Worm (Caenorhabditis elegans) whole organism, mixed stage, embryonic: Measurements from ENCODE around the gene mig-38.

Source experiments
- bed-3 ChIP-seq: fragments of 200-800 bp; sonication (Bioruptor generic); optimal IDR thresholded peaks from 3 replicates; lab custom pipeline; 2018; ENCODE audit warnings: mild to moderate bottlenecking, missing genetic modification characterization, moderate library complexity, missing compliant biosample characterization
- blmp-1 ChIP-seq: fragments of 150-350 bp; optimal IDR thresholded peaks from 2 replicates; lab custom pipeline; 2014; ENCODE audit warnings: missing biosample characterization, missing genetic modification characterization
- ceh-39 ChIP-seq: fragments of 150-350 bp; optimal IDR thresholded peaks from 2 replicates; lab custom pipeline; 2014; ENCODE audit warnings: missing biosample characterization, missing genetic modification characterization
- ceh-43 ChIP-seq: fragments of 200-800 bp; sonication (Bioruptor generic); optimal IDR thresholded peaks from 2 replicates; lab custom pipeline; 2018; ENCODE audit warnings: mild to moderate bottlenecking, missing genetic modification characterization, moderate library complexity, missing compliant biosample characterization
- ceh-83 ChIP-seq: fragments of 200-800 bp; sonication (Bioruptor generic); optimal IDR thresholded peaks from 2 replicates; lab custom pipeline; 2018; ENCODE audit warnings: mild to moderate bottlenecking, missing genetic modification characterization, missing compliant biosample characterization
- ces-1 ChIP-seq: fragments of 150-350 bp; optimal IDR thresholded peaks from 2 replicates; lab custom pipeline; 2014; ENCODE audit warnings: missing biosample characterization, missing genetic modification reagents, missing genetic modification characterization
- cnd-1 ChIP-seq: fragments of 200-800 bp; sonication (Bioruptor generic); optimal IDR thresholded peaks from 2 replicates; lab custom pipeline; 2018; ENCODE audit warnings: mild to moderate bottlenecking, missing genetic modification characterization, missing compliant biosample characterization
- drap-1 ChIP-seq: fragments of 200-800 bp; sonication (Bioruptor generic); optimal IDR thresholded peaks from 3 replicates; lab custom pipeline; 2018; ENCODE audit warnings: mild to moderate bottlenecking, missing genetic modification characterization, missing compliant biosample characterization
- elt-1 ChIP-seq: sonication (generic microtip); optimal IDR thresholded peaks from 2 replicates; lab custom pipeline; 2017; ENCODE audit warnings: missing genetic modification characterization, mild to moderate bottlenecking, missing compliant biosample characterization, antibody characterized with exemption, moderate library complexity, borderline replicate concordance; ENCODE audit not compliant: insufficient read depth
- elt-3 ChIP-seq: fragments of 150-350 bp; optimal IDR thresholded peaks from 2 replicates; lab custom pipeline; 2014; ENCODE audit warnings: missing biosample characterization, missing genetic modification characterization
- flh-1 ChIP-seq: fragments of 200-800 bp; sonication (Bioruptor generic); optimal IDR thresholded peaks from 2 replicates; lab custom pipeline; 2018; ENCODE audit warnings: mild to moderate bottlenecking, missing genetic modification characterization, moderate library complexity, missing compliant biosample characterization
- ham-2 ChIP-seq: fragments of 200-800 bp; sonication (Bioruptor generic); optimal IDR thresholded peaks from 2 replicates; lab custom pipeline; 2018; ENCODE audit warnings: mild to moderate bottlenecking, missing genetic modification characterization, missing compliant biosample characterization
- hlh-1 ChIP-seq: fragments of 150-350 bp; optimal IDR thresholded peaks from 2 replicates; lab custom pipeline; 2014; ENCODE audit warnings: missing biosample characterization, missing genetic modification reagents, missing genetic modification characterization
- lin-13 ChIP-seq: fragments of 150-350 bp; optimal IDR thresholded peaks from 2 replicates; lab custom pipeline; 2014; ENCODE audit warnings: missing biosample characterization, missing genetic modification characterization
- lin-32 ChIP-seq: fragments of 200-800 bp; sonication (Bioruptor generic); optimal IDR thresholded peaks from 2 replicates; lab custom pipeline; 2018; ENCODE audit warnings: mild to moderate bottlenecking, missing genetic modification characterization, missing compliant biosample characterization
- lsy-2 ChIP-seq: fragments of 150-350 bp; optimal IDR thresholded peaks from 2 replicates; lab custom pipeline; 2014; ENCODE audit warnings: missing biosample characterization, missing genetic modification characterization
- mab-5 ChIP-seq: fragments of 150-350 bp; optimal IDR thresholded peaks from 2 replicates; lab custom pipeline; 2014; ENCODE audit warnings: missing biosample characterization, missing genetic modification characterization
- mep-1 ChIP-seq: fragments of 150-350 bp; optimal IDR thresholded peaks from 2 replicates; lab custom pipeline; 2017; ENCODE audit warnings: missing biosample characterization, missing genetic modification reagents, missing genetic modification characterization, inconsistent platforms
- nhr-12 ChIP-seq: fragments of 150-350 bp; optimal IDR thresholded peaks from 2 replicates; lab custom pipeline; 2014; ENCODE audit warnings: missing biosample characterization, missing genetic modification characterization
- nhr-2 ChIP-seq: fragments of 150-350 bp; optimal IDR thresholded peaks from 2 replicates; lab custom pipeline; 2014; ENCODE audit warnings: missing biosample characterization, missing genetic modification characterization
- nhr-237 ChIP-seq: fragments of 150-350 bp; optimal IDR thresholded peaks from 2 replicates; lab custom pipeline; 2014; ENCODE audit warnings: missing biosample characterization, missing genetic modification characterization
- nhr-28 ChIP-seq: fragments of 150-350 bp; optimal IDR thresholded peaks from 2 replicates; lab custom pipeline; 2014; ENCODE audit warnings: missing biosample characterization, missing genetic modification characterization
- nhr-76 ChIP-seq: sonication (generic microtip); optimal IDR thresholded peaks from 2 replicates; lab custom pipeline; 2017; ENCODE audit warnings: missing biosample characterization, missing genetic modification characterization
- pha-4 ChIP-seq: fragments of 150-350 bp; optimal IDR thresholded peaks from 2 replicates; lab custom pipeline; 2018; ENCODE audit warnings: missing biosample characterization, missing genetic modification reagents, missing genetic modification characterization
- snpc-4 ChIP-seq: fragments of 150-350 bp; optimal IDR thresholded peaks from 2 replicates; lab custom pipeline; 2014; ENCODE audit warnings: missing biosample characterization, missing genetic modification characterization
- sptf-1 ChIP-seq: sonication (generic microtip); optimal IDR thresholded peaks from 2 replicates; lab custom pipeline; 2017; ENCODE audit warnings: mild to moderate bottlenecking, missing genetic modification characterization, moderate library complexity, missing compliant biosample characterization
- tbx-8 ChIP-seq: fragments of 200-800 bp; sonication (Bioruptor generic); optimal IDR thresholded peaks from 2 replicates; lab custom pipeline; 2018; ENCODE audit warnings: mild to moderate bottlenecking, missing genetic modification characterization, moderate library complexity, missing compliant biosample characterization
- unc-120 ChIP-seq: sonication (generic microtip); optimal IDR thresholded peaks from 2 replicates; lab custom pipeline; 2017; ENCODE audit warnings: missing genetic modification characterization, missing compliant biosample characterization; ENCODE audit not compliant: poor library complexity, severe bottlenecking
- unc-39 ChIP-seq: fragments of 150-350 bp; optimal IDR thresholded peaks from 2 replicates; lab custom pipeline; 2014; ENCODE audit warnings: missing biosample characterization, missing genetic modification characterization
- unc-62 ChIP-seq: fragments of 150-350 bp; optimal IDR thresholded peaks from 2 replicates; lab custom pipeline; 2014; ENCODE audit warnings: missing biosample characterization, missing genetic modification reagents, missing genetic modification characterization
- ztf-11 ChIP-seq: fragments of 150-350 bp; optimal IDR thresholded peaks from 2 replicates; lab custom pipeline; 2014; ENCODE audit warnings: missing biosample characterization, missing genetic modification characterization

Gene mig-38

DNA sequence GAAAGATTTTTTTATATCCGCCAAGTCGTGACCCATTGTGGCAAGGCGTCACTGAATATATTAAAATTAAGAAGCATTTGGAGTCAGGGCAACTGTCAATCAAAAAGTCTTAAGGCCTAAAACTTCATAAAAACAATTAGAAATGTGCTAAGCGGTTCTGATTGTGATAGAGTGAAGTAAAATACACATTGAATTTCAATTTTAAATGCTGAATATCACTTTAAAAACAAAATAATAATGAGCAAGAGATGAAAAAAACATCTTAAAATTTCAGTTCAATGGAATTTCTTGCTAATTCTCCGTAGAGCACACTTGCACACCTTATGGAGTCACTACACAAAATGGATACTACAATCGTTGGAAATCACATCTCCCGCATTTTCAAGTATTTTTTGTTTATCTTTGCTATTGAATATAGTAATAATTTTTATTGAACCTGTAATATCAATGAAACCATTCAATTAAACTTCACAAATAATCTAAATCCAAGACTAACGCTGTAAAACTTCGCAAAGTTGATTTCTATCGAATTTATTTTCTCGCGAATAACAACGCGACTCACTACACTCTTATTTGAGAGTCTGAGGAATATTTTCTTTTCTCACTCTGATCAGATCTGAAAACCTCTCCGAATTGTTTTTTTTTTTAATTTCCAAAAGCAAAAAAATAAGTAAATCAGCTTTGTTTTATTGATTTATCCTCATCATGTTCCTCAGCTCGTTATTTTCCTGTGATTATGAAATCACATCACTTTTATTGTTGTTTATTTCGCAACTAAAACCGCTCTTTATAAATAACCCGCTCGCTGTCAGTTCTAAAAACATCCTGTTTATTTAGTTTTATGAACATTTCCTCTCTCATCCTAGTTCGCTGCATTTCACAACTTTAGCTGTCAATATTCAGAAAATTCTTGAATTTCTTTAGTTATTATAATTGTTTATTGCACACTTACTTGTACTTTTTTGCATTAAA is 41.7 kb downstream of the mig-38 start, which contains the start of gene mars-1:
TSS of gene mars-1 (minus strand) at position 51 of the 972 bp plus-strand sequence.
- no peak for TF ChIP-seq lin-32
- no peak for TF ChIP-seq tbx-8
- peak; percentile 65 for TF ChIP-seq ces-1
- TF ChIP-seq ceh-39 (tag; lab: Kevin White, UChicago), result peak; percentile 66
- peak; percentile 60 for TF ChIP-seq lsy-2 (tag; lab: Kevin White, UChicago)
- no peak for TF ChIP-seq unc-62
- TF ChIP-seq elt-3 (tag; lab: Kevin White, UChicago), result no peak
- peak; percentile 88 for TF ChIP-seq nhr-237 (tag; lab: Kevin White, UChicago)
- TF ChIP-seq sptf-1 (tag; lab: Kevin White, UChicago), result peak; percentile 50
- TF ChIP-seq nhr-76 (tag; lab: Kevin White, UChicago), result no peak
- peak; percentile 3 for TF ChIP-seq unc-120 (tag; lab: Kevin White, UChicago)
- no peak for TF ChIP-seq nhr-28 (tag; lab: Kevin White, UChicago)
- TF ChIP-seq ztf-11, result no peak
- peak; percentile 17 for TF ChIP-seq mep-1 (tag; lab: Kevin White, UChicago)
- TF ChIP-seq snpc-4 (tag; lab: Kevin White, UChicago), result no peak
- peak; percentile 20 for TF ChIP-seq pha-4 (tag; lab: Kevin White, UChicago)
- no peak for TF ChIP-seq blmp-1
- TF ChIP-seq, all 35 proteins: peak for 8

DNA sequence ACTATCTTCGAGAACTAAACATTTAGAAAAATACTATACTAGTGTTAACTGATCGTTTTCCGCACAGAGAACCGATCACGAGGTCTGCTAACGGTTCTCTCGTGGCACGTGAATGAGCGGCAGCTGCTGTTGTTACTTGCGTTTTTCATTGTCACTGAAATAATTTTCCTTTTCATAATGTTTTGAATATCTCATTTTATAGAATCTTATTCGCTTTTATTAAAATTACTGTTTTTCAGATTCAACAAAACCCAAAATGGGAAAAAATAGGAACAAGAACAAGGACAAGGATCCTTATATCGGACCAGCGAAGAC is 42.3 kb downstream of the mig-38 start, which contains the start of gene F58B3.6:
TSS of gene F58B3.6 (plus strand) at position 240 of the 315 bp plus-strand sequence.
- no peak for TF ChIP-seq pha-4 (tag; lab: Kevin White, UChicago)
- no peak for TF ChIP-seq blmp-1
- TF ChIP-seq snpc-4 (tag; lab: Kevin White, UChicago), result no peak
- no peak for TF ChIP-seq elt-1 (tag; lab: Kevin White, UChicago)
- no peak for TF ChIP-seq unc-62
- no peak for TF ChIP-seq ham-2 (GFP tag; lab: Kevin White, UChicago)
- TF ChIP-seq nhr-237 (tag; lab: Kevin White, UChicago), result no peak
- TF ChIP-seq unc-120 (tag; lab: Kevin White, UChicago), result no peak
- no peak for TF ChIP-seq lin-13 (tag; lab: Kevin White, UChicago)
- TF ChIP-seq unc-39 (tag; lab: Kevin White, UChicago), result no peak
- no peak for TF ChIP-seq nhr-12
- no peak for TF ChIP-seq lin-32
- no peak for TF ChIP-seq lsy-2 (tag; lab: Kevin White, UChicago)
- TF ChIP-seq nhr-2 (tag; lab: Kevin White, UChicago), result no peak
- no peak for TF ChIP-seq sptf-1 (tag; lab: Kevin White, UChicago)
- no peak for TF ChIP-seq ces-1
- TF ChIP-seq mep-1 (tag; lab: Kevin White, UChicago), result no peak
- TF ChIP-seq ceh-43, result no peak
- no peak for TF ChIP-seq flh-1 (GFP tag; lab: Kevin White, UChicago)
- TF ChIP-seq bed-3 (GFP tag; lab: Kevin White, UChicago), result no peak
- TF ChIP-seq, all 35 proteins: peak for 0

DNA sequence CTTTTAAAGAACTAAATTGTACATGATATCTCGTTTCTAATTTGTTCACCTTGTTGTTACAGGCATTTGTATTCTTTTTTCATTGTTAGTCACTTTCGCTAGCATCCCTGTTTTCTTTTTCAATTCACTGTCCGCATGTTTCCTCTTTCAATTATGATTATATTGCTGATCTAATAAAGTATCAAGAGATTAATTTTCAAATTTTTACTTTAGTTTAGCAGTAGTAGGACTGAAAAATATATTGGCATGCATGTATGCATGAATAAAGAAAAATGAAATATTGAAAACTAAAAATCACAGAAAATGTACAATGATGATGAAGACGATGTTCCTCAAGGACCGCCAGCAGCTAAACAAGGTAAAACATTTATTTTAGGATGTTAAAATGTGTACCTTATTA is 44.0 kb downstream of the mig-38 start, which contains the start of gene rbm-17:
TSS of gene rbm-17 (plus strand) at position 301 of the 400 bp plus-strand sequence.
- TF ChIP-seq lin-13 (tag; lab: Kevin White, UChicago) (no peak), sptf-1 (tag; lab: Kevin White, UChicago) (no peak)

DNA sequence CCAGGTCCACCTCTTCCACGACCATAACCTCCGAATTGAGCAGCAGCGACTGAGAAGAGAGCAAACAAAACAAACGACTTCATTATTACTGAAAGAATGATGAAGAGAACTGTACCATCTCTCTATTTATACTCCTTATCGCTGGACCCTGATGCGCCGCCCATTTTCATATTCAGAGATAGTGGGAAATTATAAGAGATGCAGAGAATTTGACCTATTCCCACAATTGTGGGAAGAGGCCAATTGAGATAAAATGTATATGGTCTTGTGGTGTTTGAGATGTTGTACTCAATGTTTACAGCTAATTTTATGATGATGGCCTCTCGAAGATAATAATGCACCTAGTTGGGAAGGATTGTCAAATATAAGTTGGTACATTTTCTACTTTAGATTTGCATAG is 46.9 kb downstream of the mig-38 start, which contains the start of gene ttr-50:
TSS of gene ttr-50 (minus strand) at position 101 of the 400 bp plus-strand sequence.
- TF ChIP-seq ceh-43, result no peak
- TF ChIP-seq snpc-4 (tag; lab: Kevin White, UChicago), result no peak
- TF ChIP-seq cnd-1 (tag; lab: Kevin White, UChicago), result no peak
- no peak for TF ChIP-seq hlh-1
- no peak for TF ChIP-seq ham-2 (GFP tag; lab: Kevin White, UChicago)
- TF ChIP-seq ceh-39 (tag; lab: Kevin White, UChicago), result no peak
- no peak for TF ChIP-seq nhr-76 (tag; lab: Kevin White, UChicago)
- TF ChIP-seq flh-1 (GFP tag; lab: Kevin White, UChicago), result no peak
- no peak for TF ChIP-seq drap-1 (GFP tag; lab: Kevin White, UChicago)
- TF ChIP-seq mab-5 (tag; lab: Kevin White, UChicago), result no peak
- TF ChIP-seq blmp-1, result no peak
- TF ChIP-seq tbx-8, result no peak
- TF ChIP-seq ceh-83 (GFP tag; lab: Kevin White, UChicago), result no peak
